Worm (Caenorhabditis elegans): ENCODE measurements around the gene spp-3.

DNA sequence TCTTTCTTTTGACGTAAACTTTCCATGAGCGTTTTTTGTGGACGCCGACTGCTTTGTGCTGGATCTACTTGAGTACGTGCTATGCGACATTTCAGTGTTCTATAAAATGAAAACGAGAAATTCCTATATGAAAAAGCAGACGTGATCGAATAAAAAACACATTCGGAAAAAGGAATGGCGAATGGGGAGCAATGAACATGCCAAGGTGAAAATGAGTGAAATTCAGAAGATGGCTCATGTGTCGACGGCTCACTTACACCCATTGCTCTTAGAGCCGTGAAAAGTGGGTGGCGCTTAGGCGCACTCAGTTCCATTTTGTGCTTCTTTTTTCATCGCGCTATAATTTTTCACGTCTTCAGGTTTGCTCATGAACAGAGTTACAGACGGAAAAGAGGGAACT lies 16.5 kb downstream of the spp-3 start, which contains the start of gene K03A1.4:
- TF ChIP-seq ama-1 (optimal IDR thresholded peaks at IDR 0.05) (no peak), pes-1 (GFP tag; IDR thresholded peaks at IDR 0.05) (no peak), ceh-36 (tag; optimal IDR thresholded peaks at IDR 0.05) (no peak), hnd-1 (tag; optimal IDR thresholded peaks at IDR 0.05) (no peak), ets-7 (tag; optimal IDR thresholded peaks at IDR 0.05) (no peak), B0310.2 (tag; optimal IDR thresholded peaks at IDR 0.05) (no peak), aly-1 (tag; optimal IDR thresholded peaks at IDR 0.05) (no peak), tbx-11 (GFP tag; IDR thresholded peaks at IDR 0.05) (no peak), flt-1 (GFP tag; IDR thresholded peaks at IDR 0.05) (no peak), hmg-4 (GFP tag; optimal IDR thresholded peaks at IDR 0.05) (no peak), scrt-1 (GFP tag; IDR thresholded peaks at IDR 0.05) (no peak)

Measured in whole organism, early embryonic.